Worm (Caenorhabditis elegans) whole organism, L4/young adult: ENCODE measurements around the gene act-5.

Experiments
- W03F9.2 ChIP-seq: fragments of 150-350 bp; optimal IDR thresholded peaks from 2 replicates; lab custom pipeline; 2014; ENCODE audit warnings: missing biosample characterization, missing genetic modification characterization
- dao-5 ChIP-seq: sonication (generic microtip); optimal IDR thresholded peaks from 2 replicates; lab custom pipeline; 2016; ENCODE audit warnings: missing genotype, missing genetic modification characterization, moderate library complexity, missing compliant biosample characterization

- TF ChIP-seq dao-5 = no peak
- no peak for TF ChIP-seq W03F9.2 (tag; lab: Kevin White, UChicago)
These were observed 30.1 kb downstream of the act-5 start, which contains the start of gene osm-7 for ce11 chrIII:13575610-13576232.
